Worm (Caenorhabditis elegans) whole organism, L2 larva: Measurements from ENCODE around the gene F57B9.8.

Experiments
- ama-1 ChIP-seq: fragments of 150-350 bp; optimal IDR thresholded peaks from 2 replicates; lab custom pipeline; 2018; ENCODE audit warnings: inconsistent platforms
- crh-2 ChIP-seq: sonication (generic microtip); optimal IDR thresholded peaks from 2 replicates; lab custom pipeline; 2017; ENCODE audit warnings: missing biosample characterization, missing genetic modification characterization
- egl-27 ChIP-seq: sonication (generic microtip); optimal IDR thresholded peaks from 3 replicates; lab custom pipeline; 2017; ENCODE audit warnings: missing biosample characterization, missing genetic modification reagents, missing genetic modification characterization
- fos-1 ChIP-seq: fragments of 150-350 bp; optimal IDR thresholded peaks from 2 replicates; lab custom pipeline; 2014; ENCODE audit warnings: missing biosample characterization, missing genetic modification characterization
- mdl-1 ChIP-seq, 2 experiments: fragments of 150-350 bp in 1 of 2; sonication (generic microtip) in 1 of 2; optimal IDR thresholded peaks; 2 replicates each; lab custom pipeline; 2017; ENCODE audit warnings: missing biosample characterization in 2 of 2, missing genetic modification characterization in 2 of 2
- nhr-10 ChIP-seq: sonication (generic microtip); optimal IDR thresholded peaks from 2 replicates; lab custom pipeline; 2017; ENCODE audit warnings: missing biosample characterization, missing genetic modification characterization
- nhr-11 ChIP-seq: fragments of 150-350 bp; optimal IDR thresholded peaks from 2 replicates; lab custom pipeline; 2014; ENCODE audit warnings: missing biosample characterization, missing genetic modification characterization
- nhr-12 ChIP-seq: fragments of 150-350 bp; optimal IDR thresholded peaks from 2 replicates; lab custom pipeline; 2014; ENCODE audit warnings: missing biosample characterization, missing genetic modification characterization
- skn-1 ChIP-seq: sonication (generic microtip); optimal IDR thresholded peaks from 2 replicates; lab custom pipeline; 2017; ENCODE audit warnings: missing biosample characterization, missing genetic modification characterization
- snpc-4 ChIP-seq: fragments of 150-350 bp; optimal IDR thresholded peaks from 2 replicates; lab custom pipeline; 2014; ENCODE audit warnings: missing biosample characterization, missing genetic modification characterization
- ztf-11 ChIP-seq: sonication (generic microtip); optimal IDR thresholded peaks from 2 replicates; lab custom pipeline; 2017; ENCODE audit warnings: missing biosample characterization, missing genetic modification characterization

DNA sequence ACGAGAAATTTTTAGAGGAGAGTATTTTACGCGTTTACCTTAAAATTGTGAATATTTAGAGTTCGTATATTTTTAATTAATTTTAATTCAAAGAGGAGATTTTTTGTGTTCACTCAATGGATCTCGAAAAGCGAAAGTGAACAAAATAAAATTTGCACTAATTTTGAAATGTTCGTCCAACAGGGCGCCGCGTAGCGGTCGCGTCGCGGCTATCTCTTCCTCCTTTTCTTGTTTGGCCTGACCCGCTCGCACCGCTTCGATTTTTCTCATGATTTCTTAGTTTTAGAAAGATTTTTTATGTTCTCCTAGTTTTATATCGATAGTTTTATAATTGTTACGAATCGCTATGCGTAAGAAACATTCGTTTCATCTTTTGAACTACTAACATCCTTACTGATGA, 16.3 kb upstream of the F57B9.8 start:
- TF ChIP-seq skn-1 (no peak), fos-1 (tag; lab: Kevin White, UChicago) (no peak), egl-27 (no peak), snpc-4 (tag; lab: Kevin White, UChicago) (no peak), ztf-11 (tag; lab: Kevin White, UChicago) (no peak), nhr-12 (tag; lab: Kevin White, UChicago) (no peak), ama-1 (lab: Kevin White, UChicago) (no peak), nhr-10 (tag; lab: Kevin White, UChicago) (no peak), nhr-11 (tag; lab: Kevin White, UChicago) (no peak), crh-2 (tag; lab: Kevin White, UChicago) (no peak), mdl-1 (tag; optimal IDR thresholded peaks at IDR 0.05; lab: Kevin White, UChicago) (no peak)
